Fruit fly (Drosophila melanogaster): Measurements from ENCODE around the gene Sec13.

- TF ChIP-seq Clk (GFP tag; optimal IDR thresholded peaks at IDR 0.05) (no peak), CG5204 (GFP tag; optimal IDR thresholded peaks at IDR 0.05) (no peak), cic (GFP tag; optimal IDR thresholded peaks at IDR 0.05) (no peak), pad (GFP tag; optimal IDR thresholded peaks at IDR 0.05) (peak; percentile 57), Mnt (GFP tag; optimal IDR thresholded peaks at IDR 0.05) (no peak), CG1620 (GFP tag; optimal IDR thresholded peaks at IDR 0.05) (peak; percentile 48), Hr96 (GFP tag; optimal IDR thresholded peaks at IDR 0.05) (peak; percentile 19), Crg-1 (GFP tag; optimal IDR thresholded peaks at IDR 0.05) (peak; percentile 39), bab1 (GFP tag; optimal IDR thresholded peaks at IDR 0.05) (peak; percentile 43), CG7101 (tag; optimal IDR thresholded peaks at IDR 0.05) (peak; percentile 82), CG12768 (GFP tag; optimal IDR thresholded peaks at IDR 0.05) (peak; percentile 41), toe (GFP tag; optimal IDR thresholded peaks at IDR 0.05) (no peak), CG11617 (GFP tag; optimal IDR thresholded peaks at IDR 0.05) (peak; percentile 4), CG33017 (tag; optimal IDR thresholded peaks at IDR 0.05) (peak; percentile 70)
Observed at dm6 chr3R:23363515-23364124, 7.5 kb downstream of the Sec13 start, which contains the start of gene CG4408.

Measured in whole organism, adult.